Worm (Caenorhabditis elegans) whole organism, mixed stage, embryonic: ENCODE measurements around the gene C25F9.15.

Experiments used
- M03D4.4 ChIP-seq: sonication (generic microtip); optimal IDR thresholded peaks from 2 replicates; lab custom pipeline; 2017; ENCODE audit warnings: mild to moderate bottlenecking, missing genetic modification characterization, missing compliant biosample characterization
- bed-3 ChIP-seq: fragments of 200-800 bp; sonication (Bioruptor generic); optimal IDR thresholded peaks from 3 replicates; lab custom pipeline; 2018; ENCODE audit warnings: mild to moderate bottlenecking, missing genetic modification characterization, moderate library complexity, missing compliant biosample characterization
- ceh-39 ChIP-seq: fragments of 150-350 bp; optimal IDR thresholded peaks from 2 replicates; lab custom pipeline; 2014; ENCODE audit warnings: missing biosample characterization, missing genetic modification characterization
- ceh-43 ChIP-seq: fragments of 200-800 bp; sonication (Bioruptor generic); optimal IDR thresholded peaks from 2 replicates; lab custom pipeline; 2018; ENCODE audit warnings: mild to moderate bottlenecking, missing genetic modification characterization, moderate library complexity, missing compliant biosample characterization
- cnd-1 ChIP-seq: fragments of 200-800 bp; sonication (Bioruptor generic); optimal IDR thresholded peaks from 2 replicates; lab custom pipeline; 2018; ENCODE audit warnings: mild to moderate bottlenecking, missing genetic modification characterization, missing compliant biosample characterization
- drap-1 ChIP-seq: fragments of 200-800 bp; sonication (Bioruptor generic); optimal IDR thresholded peaks from 3 replicates; lab custom pipeline; 2018; ENCODE audit warnings: mild to moderate bottlenecking, missing genetic modification characterization, missing compliant biosample characterization
- elt-1 ChIP-seq: sonication (generic microtip); optimal IDR thresholded peaks from 2 replicates; lab custom pipeline; 2017; ENCODE audit warnings: missing genetic modification characterization, mild to moderate bottlenecking, missing compliant biosample characterization, antibody characterized with exemption, moderate library complexity, borderline replicate concordance; ENCODE audit not compliant: insufficient read depth
- elt-3 ChIP-seq: fragments of 150-350 bp; optimal IDR thresholded peaks from 2 replicates; lab custom pipeline; 2014; ENCODE audit warnings: missing biosample characterization, missing genetic modification characterization
- flh-1 ChIP-seq: fragments of 200-800 bp; sonication (Bioruptor generic); optimal IDR thresholded peaks from 2 replicates; lab custom pipeline; 2018; ENCODE audit warnings: mild to moderate bottlenecking, missing genetic modification characterization, moderate library complexity, missing compliant biosample characterization
- hlh-1 ChIP-seq: fragments of 150-350 bp; optimal IDR thresholded peaks from 2 replicates; lab custom pipeline; 2014; ENCODE audit warnings: missing biosample characterization, missing genetic modification reagents, missing genetic modification characterization
- lin-13 ChIP-seq: fragments of 150-350 bp; optimal IDR thresholded peaks from 2 replicates; lab custom pipeline; 2014; ENCODE audit warnings: missing biosample characterization, missing genetic modification characterization
- lin-32 ChIP-seq: fragments of 200-800 bp; sonication (Bioruptor generic); optimal IDR thresholded peaks from 2 replicates; lab custom pipeline; 2018; ENCODE audit warnings: mild to moderate bottlenecking, missing genetic modification characterization, missing compliant biosample characterization
- lsy-2 ChIP-seq: fragments of 150-350 bp; optimal IDR thresholded peaks from 2 replicates; lab custom pipeline; 2014; ENCODE audit warnings: missing biosample characterization, missing genetic modification characterization
- mab-5 ChIP-seq: fragments of 150-350 bp; optimal IDR thresholded peaks from 2 replicates; lab custom pipeline; 2014; ENCODE audit warnings: missing biosample characterization, missing genetic modification characterization
- mep-1 ChIP-seq: fragments of 150-350 bp; optimal IDR thresholded peaks from 2 replicates; lab custom pipeline; 2017; ENCODE audit warnings: missing biosample characterization, missing genetic modification reagents, missing genetic modification characterization, inconsistent platforms
- mls-2 ChIP-seq: sonication (generic microtip); optimal IDR thresholded peaks from 2 replicates; lab custom pipeline; 2016; ENCODE audit warnings: mild to moderate bottlenecking, missing genetic modification characterization, moderate library complexity, missing compliant biosample characterization
- nhr-12 ChIP-seq: fragments of 150-350 bp; optimal IDR thresholded peaks from 2 replicates; lab custom pipeline; 2014; ENCODE audit warnings: missing biosample characterization, missing genetic modification characterization
- nhr-237 ChIP-seq: fragments of 150-350 bp; optimal IDR thresholded peaks from 2 replicates; lab custom pipeline; 2014; ENCODE audit warnings: missing biosample characterization, missing genetic modification characterization
- nhr-28 ChIP-seq: fragments of 150-350 bp; optimal IDR thresholded peaks from 2 replicates; lab custom pipeline; 2014; ENCODE audit warnings: missing biosample characterization, missing genetic modification characterization
- nhr-76 ChIP-seq: sonication (generic microtip); optimal IDR thresholded peaks from 2 replicates; lab custom pipeline; 2017; ENCODE audit warnings: missing biosample characterization, missing genetic modification characterization
- pha-4 ChIP-seq: fragments of 150-350 bp; optimal IDR thresholded peaks from 2 replicates; lab custom pipeline; 2018; ENCODE audit warnings: missing biosample characterization, missing genetic modification reagents, missing genetic modification characterization
- sem-2 ChIP-seq: fragments of 200-800 bp; sonication (Bioruptor generic); optimal IDR thresholded peaks from 2 replicates; lab custom pipeline; 2018; ENCODE audit warnings: mild to moderate bottlenecking, missing genetic modification characterization, missing compliant biosample characterization
- snpc-4 ChIP-seq: fragments of 150-350 bp; optimal IDR thresholded peaks from 2 replicates; lab custom pipeline; 2014; ENCODE audit warnings: missing biosample characterization, missing genetic modification characterization
- sptf-1 ChIP-seq: sonication (generic microtip); optimal IDR thresholded peaks from 2 replicates; lab custom pipeline; 2017; ENCODE audit warnings: mild to moderate bottlenecking, missing genetic modification characterization, moderate library complexity, missing compliant biosample characterization
- unc-120 ChIP-seq: sonication (generic microtip); optimal IDR thresholded peaks from 2 replicates; lab custom pipeline; 2017; ENCODE audit warnings: missing genetic modification characterization, missing compliant biosample characterization; ENCODE audit not compliant: poor library complexity, severe bottlenecking
- unc-62 ChIP-seq: fragments of 150-350 bp; optimal IDR thresholded peaks from 2 replicates; lab custom pipeline; 2014; ENCODE audit warnings: missing biosample characterization, missing genetic modification reagents, missing genetic modification characterization
- zip-8 ChIP-seq: fragments of 150-350 bp; optimal IDR thresholded peaks from 2 replicates; lab custom pipeline; 2014; ENCODE audit warnings: missing biosample characterization, missing genetic modification characterization
- ztf-11 ChIP-seq: fragments of 150-350 bp; optimal IDR thresholded peaks from 2 replicates; lab custom pipeline; 2014; ENCODE audit warnings: missing biosample characterization, missing genetic modification characterization

The C25F9.15 gene

ce11 chrV:19462020-19462419, 44.1 kb downstream of the C25F9.15 start, which contains the start of gene Y43F8B.15:
Gene Y43F8B.15 (minus strand): TSS chrV:19462120.
- TF ChIP-seq ztf-11 (tag; lab: Kevin White, UChicago) (no peak), drap-1 (GFP tag; lab: Kevin White, UChicago) (no peak), nhr-12 (tag; lab: Kevin White, UChicago) (no peak), nhr-28 (tag; lab: Kevin White, UChicago) (no peak), zip-8 (tag; lab: Kevin White, UChicago) (no peak), elt-3 (tag; lab: Kevin White, UChicago) (no peak), nhr-76 (tag; lab: Kevin White, UChicago) (no peak)

DNA sequence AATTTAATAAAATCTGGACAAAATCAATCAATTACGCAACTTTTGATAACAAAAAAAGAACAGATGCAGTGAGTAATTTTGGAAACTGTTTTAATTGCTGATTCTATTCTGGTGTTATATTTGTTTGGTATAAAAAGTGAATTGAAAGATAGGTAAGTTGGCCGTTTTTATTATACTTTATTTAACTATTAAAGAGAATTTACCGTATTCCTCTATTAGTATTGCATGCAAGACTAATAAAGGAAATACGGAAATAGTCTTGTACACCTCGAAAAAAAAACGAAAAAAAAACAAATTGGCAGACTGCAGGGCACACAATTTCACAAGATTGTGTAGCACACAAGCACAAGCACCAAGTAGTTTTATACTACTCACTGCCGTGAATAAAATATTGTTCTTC, 44.7 kb downstream of the C25F9.15 start, which contains the start of gene Y43F8B.25:
Gene Y43F8B.25, plus strand, starts transcription at position 301 of the 400 bp plus-strand sequence.
- TF ChIP-seq ceh-39 (no peak), hlh-1 (tag; lab: Kevin White, UChicago) (no peak), nhr-237 (tag; lab: Kevin White, UChicago) (no peak), pha-4 (tag; lab: Kevin White, UChicago) (no peak), unc-120 (tag; lab: Kevin White, UChicago) (no peak), unc-62 (no peak), nhr-76 (tag; lab: Kevin White, UChicago) (no peak), drap-1 (GFP tag; lab: Kevin White, UChicago) (no peak), ztf-11 (tag; lab: Kevin White, UChicago) (no peak), cnd-1 (tag; lab: Kevin White, UChicago) (no peak), ceh-43 (GFP tag; lab: Kevin White, UChicago) (no peak), lin-32 (no peak), sem-2 (GFP tag; lab: Kevin White, UChicago) (no peak), elt-3 (tag; lab: Kevin White, UChicago) (no peak)

DNA sequence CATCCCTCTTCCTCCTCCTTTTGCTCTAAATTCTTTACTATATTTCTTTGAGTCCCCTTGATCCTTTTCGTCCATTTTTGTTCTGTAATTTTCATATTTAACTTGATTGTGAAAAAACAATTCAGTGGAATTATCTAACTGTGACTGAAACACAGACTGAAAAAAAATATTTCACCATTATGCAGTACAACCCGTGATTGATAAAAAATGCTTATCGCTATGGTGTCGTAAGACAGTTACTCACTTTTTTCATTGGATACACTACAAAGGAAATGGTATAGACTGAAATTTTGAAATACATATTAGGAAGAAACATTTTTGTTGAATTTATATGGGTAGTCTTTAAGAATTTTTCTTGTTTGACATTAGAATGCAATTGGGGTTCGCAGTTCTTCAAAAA, 49.6 kb downstream of the C25F9.15 start, which contains the start of gene Y43F8B.23:
Gene Y43F8B.23, minus strand, starts transcription at position 75 of the 400 bp plus-strand sequence.
- TF ChIP-seq mep-1 (no peak), nhr-237 (tag; lab: Kevin White, UChicago) (no peak), zip-8 (tag; lab: Kevin White, UChicago) (no peak), lin-13 (no peak), flh-1 (GFP tag; lab: Kevin White, UChicago) (no peak), ceh-43 (GFP tag; lab: Kevin White, UChicago) (no peak), bed-3 (GFP tag; lab: Kevin White, UChicago) (no peak), sptf-1 (tag; lab: Kevin White, UChicago) (no peak), pha-4 (tag; lab: Kevin White, UChicago) (no peak), elt-1 (tag; lab: Kevin White, UChicago) (no peak), hlh-1 (tag; lab: Kevin White, UChicago) (no peak), unc-120 (tag; lab: Kevin White, UChicago) (no peak), nhr-12 (tag; lab: Kevin White, UChicago) (no peak), nhr-76 (tag; lab: Kevin White, UChicago) (no peak), mab-5 (no peak), M03D4.4 (tag; lab: Kevin White, UChicago) (no peak), cnd-1 (tag; lab: Kevin White, UChicago) (no peak), snpc-4 (no peak), lsy-2 (no peak)
- TF ChIP-seq, all 35 proteins: peak for 0

ce11 chrV:19468083-19468482, 50.1 kb downstream of the C25F9.15 start, which contains the start of gene Y43F8B.12:
Gene Y43F8B.12 (plus strand): TSS chrV:19468383.
- TF ChIP-seq M03D4.4 (tag; lab: Kevin White, UChicago) (no peak), ceh-39 (no peak), hlh-1 (tag; lab: Kevin White, UChicago) (no peak), nhr-12 (tag; lab: Kevin White, UChicago) (no peak), bed-3 (GFP tag; lab: Kevin White, UChicago) (no peak), lin-13 (no peak), sptf-1 (tag; lab: Kevin White, UChicago) (no peak), mls-2 (tag; lab: Kevin White, UChicago) (no peak), drap-1 (GFP tag; lab: Kevin White, UChicago) (no peak), ztf-11 (tag; lab: Kevin White, UChicago) (no peak), ceh-43 (GFP tag; lab: Kevin White, UChicago) (no peak), snpc-4 (no peak), cnd-1 (tag; lab: Kevin White, UChicago) (no peak), elt-3 (tag; lab: Kevin White, UChicago) (no peak), unc-62 (no peak)
